Fruit fly (Drosophila melanogaster) whole organism, wandering third instar larva: ENCODE measurements around the gene Ice2.

ENCODE experiments used
- Abd-B ChIP-seq: fragments of >200 bp; optimal IDR thresholded peaks from 2 replicates; lab custom pipeline; 2017; ENCODE audit warnings: missing biosample characterization, missing genetic modification characterization
- CG32264 ChIP-seq: fragments of 200-800 bp; sonication (Bioruptor generic); optimal IDR thresholded peaks from 2 replicates; lab custom pipeline; 2016; ENCODE audit warnings: missing biosample characterization, missing genetic modification characterization
- CG9705 ChIP-seq: fragments of 200-800 bp; sonication (Bioruptor generic); optimal IDR thresholded peaks from 2 replicates; lab custom pipeline; 2018; ENCODE audit warnings: missing biosample characterization, mild to moderate bottlenecking, missing genetic modification characterization
- CrebA ChIP-seq: fragments of 200-800 bp; sonication (Bioruptor generic); optimal IDR thresholded peaks from 2 replicates; lab custom pipeline; 2016; ENCODE audit warnings: missing biosample characterization, mild to moderate bottlenecking, missing genetic modification characterization, borderline replicate concordance
- Dfd ChIP-seq: fragments of >200 bp; optimal IDR thresholded peaks from 2 replicates; lab custom pipeline; 2017; ENCODE audit warnings: missing biosample characterization, missing genetic modification characterization
- Dif ChIP-seq: fragments of 200-275, 200-300 bp; sonication (Bioruptor generic); optimal IDR thresholded peaks from 2 replicates; lab custom pipeline; 2018; ENCODE audit warnings: missing biosample characterization, missing genetic modification characterization; ENCODE audit not compliant: partially characterized antibody
- GATAd ChIP-seq: sonication (Bioruptor generic); optimal IDR thresholded peaks from 2 replicates; lab custom pipeline; 2016; ENCODE audit warnings: missing biosample characterization, missing genetic modification characterization
- HLH106 ChIP-seq: fragments of 200-800 bp; optimal IDR thresholded peaks from 3 replicates; lab custom pipeline; 2019; ENCODE audit warnings: missing biosample characterization, mild to moderate bottlenecking, missing genetic modification characterization, moderate library complexity
- Hnf4 ChIP-seq: fragments of 200-800 bp; sonication (Bioruptor generic); optimal IDR thresholded peaks from 2 replicates; lab custom pipeline; 2016; ENCODE audit warnings: missing biosample characterization, mild to moderate bottlenecking, missing genetic modification characterization
- Hr78 ChIP-seq: fragments of >200 bp; optimal IDR thresholded peaks from 2 replicates; lab custom pipeline; 2017; ENCODE audit warnings: missing biosample characterization, missing genetic modification characterization
- Hr83 ChIP-seq: fragments of 200-300 bp; sonication (Bioruptor generic); optimal IDR thresholded peaks from 2 replicates; lab custom pipeline; 2016; ENCODE audit warnings: missing biosample characterization, mild to moderate bottlenecking, missing genetic modification characterization, moderate library complexity; ENCODE audit not compliant: poor library complexity, severe bottlenecking
- Jra ChIP-seq: sonication (Bioruptor generic); optimal IDR thresholded peaks from 2 replicates; lab custom pipeline; 2016; ENCODE audit warnings: missing biosample characterization, missing genetic modification characterization
- Mio ChIP-seq: sonication (Bioruptor generic); optimal IDR thresholded peaks from 2 replicates; lab custom pipeline; 2016; ENCODE audit warnings: missing biosample characterization, missing genetic modification characterization
- Myc ChIP-seq: fragments of >200 bp; optimal IDR thresholded peaks from 2 replicates; lab custom pipeline; 2017
- N ChIP-seq: fragments of >200 bp; optimal IDR thresholded peaks from 2 replicates; lab custom pipeline; 2018; ENCODE audit warnings: missing biosample characterization, missing external identifiers, missing genetic modification characterization
- OdsH ChIP-seq: fragments of 200-800 bp; sonication (Bioruptor generic); optimal IDR thresholded peaks from 2 replicates; lab custom pipeline; 2016; ENCODE audit warnings: missing biosample characterization, mild to moderate bottlenecking, missing genetic modification characterization
- Rel ChIP-seq, 2 experiments: fragments of 200-800 bp; sonication (Bioruptor generic) in 1 of 2; optimal IDR thresholded peaks; 2 replicates in 1 of 2; 3 replicates in 1 of 2; lab custom pipeline; 2016 to 2019; ENCODE audit warnings: mild to moderate bottlenecking in 2 of 2, missing biosample characterization in 2 of 2, missing genetic modification characterization in 2 of 2, moderate library complexity in 1 of 2
- Sp1 ChIP-seq: fragments of 200-800 bp; sonication (Bioruptor generic); optimal IDR thresholded peaks from 3 replicates; lab custom pipeline; 2019; ENCODE audit warnings: missing biosample characterization, mild to moderate bottlenecking, missing genetic modification characterization, moderate library complexity
- Vsx2 ChIP-seq: fragments of 200-300, 225-300 bp; sonication (Bioruptor generic); optimal IDR thresholded peaks from 2 replicates; lab custom pipeline; 2018; ENCODE audit warnings: missing biosample characterization, missing genetic modification characterization; ENCODE audit not compliant: partially characterized antibody
- br ChIP-seq: fragments of 200-800 bp; sonication (Bioruptor generic); optimal IDR thresholded peaks from 2 replicates; lab custom pipeline; 2016; ENCODE audit warnings: missing biosample characterization, missing genetic modification characterization
- brk ChIP-seq: fragments of 200-800 bp; sonication (Bioruptor generic); optimal IDR thresholded peaks from 2 replicates; lab custom pipeline; 2016; ENCODE audit warnings: missing biosample characterization, mild to moderate bottlenecking, missing genetic modification characterization
- dl ChIP-seq, 2 experiments: fragments of 175-275, 200-275 bp in 1 of 2; fragments of 200-275 bp in 1 of 2; sonication (Bioruptor generic); optimal IDR thresholded peaks; lab custom pipeline; 2018; ENCODE audit warnings: mild to moderate bottlenecking in 2 of 2, missing biosample characterization in 2 of 2, missing genetic modification characterization in 2 of 2, moderate library complexity in 2 of 2; ENCODE audit not compliant: partially characterized antibody in 2 of 2, insufficient read depth in 1 of 2
- dmrt93B ChIP-seq: fragments of 200-800 bp; sonication (Bioruptor generic); optimal IDR thresholded peaks from 2 replicates; lab custom pipeline; 2018; ENCODE audit warnings: missing biosample characterization, mild to moderate bottlenecking, missing genetic modification characterization
- dsf ChIP-seq: sonication (Bioruptor generic); optimal IDR thresholded peaks from 2 replicates; lab custom pipeline; 2016; ENCODE audit warnings: missing biosample characterization, missing genetic modification characterization, borderline replicate concordance
- ey ChIP-seq: fragments of 200-800 bp; sonication (Bioruptor generic); optimal IDR thresholded peaks from 2 replicates; lab custom pipeline; 2016; ENCODE audit warnings: missing biosample characterization, missing genetic modification characterization
- foxo ChIP-seq, 2 experiments: fragments of 200-800 bp; sonication (Bioruptor generic); optimal IDR thresholded peaks; 2 replicates in 1 of 2; 3 replicates in 1 of 2; lab custom pipeline; 2016 to 2017; ENCODE audit warnings: missing biosample characterization in 2 of 2, missing genetic modification characterization in 2 of 2
- fru ChIP-seq: fragments of 200-800 bp; sonication (Bioruptor generic); optimal IDR thresholded peaks from 3 replicates; lab custom pipeline; 2016; ENCODE audit warnings: missing biosample characterization, mild to moderate bottlenecking, missing genetic modification characterization
- h ChIP-seq: fragments of 200-800 bp; sonication (Bioruptor generic); optimal IDR thresholded peaks from 3 replicates; lab custom pipeline; 2016; ENCODE audit warnings: missing biosample characterization, mild to moderate bottlenecking, missing genetic modification characterization
- jim ChIP-seq: fragments of 175-275, 200-325 bp; sonication (Bioruptor generic); optimal IDR thresholded peaks from 2 replicates; lab custom pipeline; 2016; ENCODE audit warnings: missing biosample characterization, mild to moderate bottlenecking, missing genetic modification characterization
- lola ChIP-seq: fragments of >200 bp; optimal IDR thresholded peaks from 2 replicates; lab custom pipeline; 2017; ENCODE audit warnings: missing biosample characterization, missing genetic modification characterization
- pan ChIP-seq: fragments of >200 bp; optimal IDR thresholded peaks from 2 replicates; lab custom pipeline; 2017
- psq ChIP-seq: fragments of 200-800 bp; sonication (Bioruptor generic); optimal IDR thresholded peaks from 3 replicates; lab custom pipeline; 2017; ENCODE audit warnings: missing biosample characterization, mild to moderate bottlenecking, missing genetic modification characterization, moderate library complexity
- rgr ChIP-seq: fragments of 200-800 bp; sonication (Bioruptor generic); optimal IDR thresholded peaks from 3 replicates; lab custom pipeline; 2016; ENCODE audit warnings: missing biosample characterization, mild to moderate bottlenecking, missing genetic modification characterization
- sage ChIP-seq: fragments of 200-800 bp; sonication (Bioruptor generic); optimal IDR thresholded peaks from 2 replicates; lab custom pipeline; 2016; ENCODE audit warnings: missing biosample characterization, mild to moderate bottlenecking, missing genetic modification characterization
- sv ChIP-seq: fragments of 200-800 bp; sonication (Bioruptor generic); optimal IDR thresholded peaks from 3 replicates; lab custom pipeline; 2016; ENCODE audit warnings: missing biosample characterization, missing genetic modification characterization
- tai ChIP-seq: sonication (Bioruptor generic); optimal IDR thresholded peaks from 2 replicates; lab custom pipeline; 2016; ENCODE audit warnings: missing biosample characterization, missing genetic modification characterization
- usp ChIP-seq: fragments of >200 bp; optimal IDR thresholded peaks from 2 replicates; lab custom pipeline; 2017; ENCODE audit warnings: missing biosample characterization, missing genetic modification characterization
- woc ChIP-seq: sonication (Bioruptor generic); optimal IDR thresholded peaks from 2 replicates; lab custom pipeline; 2016; ENCODE audit warnings: missing biosample characterization, mild to moderate bottlenecking, missing genetic modification characterization

Gene Ice2

DNA sequence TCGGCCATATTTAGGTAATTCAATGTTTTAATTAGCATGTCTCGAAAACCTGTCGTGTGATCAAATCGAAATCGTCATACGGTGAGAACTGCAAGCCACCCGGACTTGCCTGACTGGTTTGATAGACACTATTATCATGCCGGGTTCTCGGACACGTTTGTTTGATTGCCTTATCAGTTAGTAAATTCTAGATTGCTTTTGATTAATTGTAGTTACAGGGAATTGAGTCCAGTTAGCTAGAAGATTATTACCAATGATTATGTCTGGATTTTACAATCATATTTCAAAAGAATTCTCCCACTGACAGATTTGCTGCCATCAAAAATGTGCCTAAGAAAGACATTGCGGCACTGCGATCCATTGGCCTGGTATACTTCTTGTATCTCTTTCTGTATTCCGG lies 20.3 kb upstream of the Ice2 start:
- TF ChIP-seq OdsH (GFP tag; lab: Kevin White, UChicago), result no peak
- no peak for TF ChIP-seq Dif (GFP tag; lab: Kevin White, UChicago)
- no peak for TF ChIP-seq Hr83 (GFP tag; lab: Kevin White, UChicago)
- no peak for TF ChIP-seq Jra
- TF ChIP-seq Hr78 (GFP tag; lab: Kevin White, UChicago), result no peak
- no peak for TF ChIP-seq CrebA (GFP tag; lab: Kevin White, UChicago)
- TF ChIP-seq lola (GFP tag; lab: Kevin White, UChicago), result no peak
- TF ChIP-seq brk (GFP tag; lab: Kevin White, UChicago), result no peak
- TF ChIP-seq GATAd, result no peak
- TF ChIP-seq psq, result no peak
- TF ChIP-seq Vsx2 (GFP tag; lab: Kevin White, UChicago), result no peak
- no peak for TF ChIP-seq dsf
- no peak for TF ChIP-seq pan
- no peak for TF ChIP-seq Hnf4 (GFP tag; lab: Kevin White, UChicago)
- no peak for TF ChIP-seq sv
- TF ChIP-seq h (GFP tag; lab: Kevin White, UChicago), result no peak
- no peak for TF ChIP-seq Sp1 (GFP tag; lab: Kevin White, UChicago)
- no peak for TF ChIP-seq Abd-B (GFP tag; lab: Kevin White, UChicago)
- no peak for TF ChIP-seq sage (GFP tag; lab: Kevin White, UChicago)

DNA sequence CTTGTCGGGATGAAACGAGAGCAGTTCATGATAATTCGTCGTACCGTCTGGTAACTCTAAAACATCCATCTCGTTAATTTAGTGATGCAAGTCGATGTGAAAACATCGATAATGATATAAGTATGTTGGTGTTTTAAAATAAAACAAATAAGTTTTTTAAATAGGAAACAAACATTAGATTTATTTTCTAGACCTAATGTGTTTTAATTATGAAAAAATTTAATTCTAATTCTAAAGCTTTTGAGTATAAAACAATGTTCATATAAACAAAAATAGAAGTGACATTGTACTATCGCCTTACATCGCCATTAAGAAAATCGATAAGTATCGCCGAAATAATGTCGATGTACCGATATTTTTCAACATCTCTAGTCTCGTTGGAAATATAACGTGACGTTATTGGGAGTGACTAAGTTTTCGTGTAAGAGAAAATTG lies 19.0 kb upstream of the Ice2 start, which contains the start of gene Rab11:
Gene Rab11 (plus strand): TSS at position 363 of the 435 bp plus-strand sequence.
- TF ChIP-seq tai (GFP tag; lab: Kevin White, UChicago), result no peak
- TF ChIP-seq GATAd, result no peak
- no peak for TF ChIP-seq pan
- no peak for TF ChIP-seq CrebA (GFP tag; lab: Kevin White, UChicago)
- peak; percentile 29 for TF ChIP-seq psq
- TF ChIP-seq jim, result no peak
- no peak for TF ChIP-seq Dfd (GFP tag; lab: Kevin White, UChicago)
- TF ChIP-seq Rel (GFP tag; optimal IDR thresholded peaks at IDR 0.05; lab: Kevin White, UChicago), result no peak
- TF ChIP-seq Rel (tag; optimal IDR thresholded peaks at IDR 0.05; lab: Kevin White, UChicago), result no peak
- TF ChIP-seq sv, result no peak
- TF ChIP-seq Hnf4 (GFP tag; lab: Kevin White, UChicago), result peak; percentile 58
- TF ChIP-seq lola (GFP tag; lab: Kevin White, UChicago), result no peak
- no peak for TF ChIP-seq dl (GFP tag; optimal IDR thresholded peaks at IDR 0.05; lab: Kevin White, UChicago; ENCODE audit: insufficient read depth in 1 of 2, partially characterized antibody in 2 of 2)
- no peak for TF ChIP-seq Vsx2 (GFP tag; lab: Kevin White, UChicago)
- TF ChIP-seq Dif (GFP tag; lab: Kevin White, UChicago), result no peak
- peak in 1 of 2 experiments; percentile 70 for TF ChIP-seq foxo (GFP tag; optimal IDR thresholded peaks at IDR 0.05; lab: Kevin White, UChicago)
- no peak for TF ChIP-seq Hr78 (GFP tag; lab: Kevin White, UChicago)
- TF ChIP-seq OdsH (GFP tag; lab: Kevin White, UChicago), result peak; percentile 44
- TF ChIP-seq rgr (GFP tag; lab: Kevin White, UChicago), result peak; percentile 63
- no peak for TF ChIP-seq usp
- TF ChIP-seq brk (GFP tag; lab: Kevin White, UChicago), result no peak
- TF ChIP-seq Abd-B (GFP tag; lab: Kevin White, UChicago), result no peak
- TF ChIP-seq N (GFP tag; lab: Kevin White, UChicago), result no peak
- TF ChIP-seq woc (GFP tag; lab: Kevin White, UChicago), result peak; percentile 81
- TF ChIP-seq CG32264 (GFP tag; lab: Kevin White, UChicago), result no peak
- TF ChIP-seq sage (GFP tag; lab: Kevin White, UChicago), result no peak
- peak; percentile 41 for TF ChIP-seq dsf
- TF ChIP-seq Myc, result peak; percentile 49
- TF ChIP-seq Mio (GFP tag; lab: Kevin White, UChicago), result no peak
- TF ChIP-seq Hr83 (GFP tag; lab: Kevin White, UChicago), result peak; percentile 56
- TF ChIP-seq Sp1 (GFP tag; lab: Kevin White, UChicago), result peak; percentile 39
- peak; percentile 63 for TF ChIP-seq CG9705 (GFP tag; lab: Kevin White, UChicago)
- TF ChIP-seq ey (GFP tag; lab: Kevin White, UChicago), result peak; percentile 35
- TF ChIP-seq h (GFP tag; lab: Kevin White, UChicago), result peak; percentile 70
- TF ChIP-seq fru (GFP tag; lab: Kevin White, UChicago), result peak; percentile 42
- TF ChIP-seq dmrt93B, result no peak
- peak; percentile 75 for TF ChIP-seq Jra
- TF ChIP-seq br (GFP tag; lab: Kevin White, UChicago), result peak; percentile 37
- peak; percentile 61 for TF ChIP-seq HLH106 (tag; lab: Kevin White, UChicago)
